Worm (Caenorhabditis elegans): ENCODE results near the gene F10D7.10.

Gene F10D7.10

DNA sequence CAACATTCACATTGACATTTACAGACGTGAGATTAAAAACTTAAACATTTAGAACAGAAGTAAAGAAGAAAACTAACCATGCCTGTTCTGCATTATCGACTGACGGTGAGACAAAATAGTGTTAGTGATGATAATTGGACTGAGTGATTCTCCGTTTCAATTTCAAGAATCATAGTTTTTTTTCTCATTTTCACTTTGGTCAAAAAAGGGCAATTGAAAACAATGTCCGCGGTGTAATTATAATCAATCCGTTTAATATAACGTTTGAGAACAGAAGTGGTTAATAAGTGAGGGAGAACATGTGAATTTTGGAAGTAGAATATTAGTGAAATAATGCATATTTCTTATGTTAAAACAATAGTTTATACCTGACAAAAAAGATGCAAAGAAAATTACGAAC is at the start of gene F10D7.10:
Gene F10D7.10, minus strand, starts transcription at position 101 of the 400 bp plus-strand sequence.
- TF ChIP-seq nhr-21 (tag; optimal IDR thresholded peaks at IDR 0.05), result no peak
- TF ChIP-seq aly-2 (tag; optimal IDR thresholded peaks at IDR 0.05), result no peak
- no peak for TF ChIP-seq nhr-10 (tag; optimal IDR thresholded peaks at IDR 0.05)
- TF ChIP-seq nhr-6 (tag; optimal IDR thresholded peaks at IDR 0.05), result no peak
- no peak for TF ChIP-seq lin-11 (tag; optimal IDR thresholded peaks at IDR 0.05)
- no peak for TF ChIP-seq lin-13 (GFP tag; optimal IDR thresholded peaks at IDR 0.05)
- TF ChIP-seq lsy-2 (tag; optimal IDR thresholded peaks at IDR 0.05), result no peak
- TF ChIP-seq ztf-11 (tag; optimal IDR thresholded peaks at IDR 0.05), result no peak
- no peak for TF ChIP-seq nhr-12 (tag; optimal IDR thresholded peaks at IDR 0.05)
- no peak for TF ChIP-seq ztf-4 (tag; optimal IDR thresholded peaks at IDR 0.05)
- no peak for TF ChIP-seq blmp-1 (tag; optimal IDR thresholded peaks at IDR 0.05; ENCODE audit: insufficient read depth)
- TF ChIP-seq zag-1 (tag; optimal IDR thresholded peaks at IDR 0.05), result no peak
- no peak for TF ChIP-seq sem-4 (tag; optimal IDR thresholded peaks at IDR 0.05)
- no peak for TF ChIP-seq ceh-82 (tag; optimal IDR thresholded peaks at IDR 0.05)
- TF ChIP-seq mab-5 (tag; optimal IDR thresholded peaks at IDR 0.05), result no peak
- TF ChIP-seq unc-55 (GFP tag; optimal IDR thresholded peaks at IDR 0.05), result no peak
- TF ChIP-seq nhr-237 (tag; optimal IDR thresholded peaks at IDR 0.05), result no peak

DNA sequence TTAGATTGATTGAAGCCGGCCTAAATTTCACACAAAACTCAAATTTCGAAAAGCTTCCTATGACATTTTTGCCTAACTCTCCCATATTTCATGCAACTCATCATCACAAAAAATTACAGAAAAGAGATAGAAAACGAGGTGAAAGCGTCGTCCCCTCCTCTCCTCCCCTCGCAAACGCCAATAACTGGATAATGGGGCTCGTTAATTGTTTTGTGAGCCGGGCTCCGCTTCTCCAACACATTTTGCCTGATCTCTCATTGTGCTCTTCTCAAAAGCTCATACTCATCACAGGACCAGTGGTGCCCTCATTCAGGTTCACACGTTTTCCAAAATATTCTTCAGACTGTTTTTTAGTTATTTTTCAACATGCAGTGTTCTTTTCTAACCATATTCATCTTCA is 49.2 kb upstream of the F10D7.10 start, which contains the start of gene pbo-6:
Gene pbo-6, plus strand, starts transcription at position 240 of the 400 bp plus-strand sequence.
- TF ChIP-seq ceh-16 (tag; optimal IDR thresholded peaks at IDR 0.05), result no peak
- no peak for TF ChIP-seq Y55F3AM.14 (GFP tag; optimal IDR thresholded peaks at IDR 0.05)
- TF ChIP-seq ZK546.5 (tag; optimal IDR thresholded peaks at IDR 0.05), result no peak
- TF ChIP-seq unc-62 (GFP tag; optimal IDR thresholded peaks at IDR 0.05), result no peak
- TF ChIP-seq fos-1 (tag; optimal IDR thresholded peaks at IDR 0.05), result no peak
- no peak for TF ChIP-seq blmp-1 (tag; optimal IDR thresholded peaks at IDR 0.05; ENCODE audit: insufficient read depth)
- no peak for TF ChIP-seq elt-3 (tag; optimal IDR thresholded peaks at IDR 0.05)
- no peak for TF ChIP-seq nhr-21 (tag; optimal IDR thresholded peaks at IDR 0.05)
- no peak for TF ChIP-seq nhr-129 (tag; optimal IDR thresholded peaks at IDR 0.05)
- no peak for TF ChIP-seq mdl-1 (tag; optimal IDR thresholded peaks at IDR 0.05)
- TF ChIP-seq ztf-11 (tag; optimal IDR thresholded peaks at IDR 0.05), result no peak
- no peak for TF ChIP-seq zag-1 (tag; optimal IDR thresholded peaks at IDR 0.05)
- TF ChIP-seq F13H6.1 (tag; optimal IDR thresholded peaks at IDR 0.05), result no peak
- TF ChIP-seq alr-1 (tag; optimal IDR thresholded peaks at IDR 0.05), result no peak
- TF ChIP-seq lsy-2 (tag; optimal IDR thresholded peaks at IDR 0.05), result no peak
- TF ChIP-seq nhr-23 (tag; optimal IDR thresholded peaks at IDR 0.05), result no peak
- no peak for TF ChIP-seq sem-4 (tag; optimal IDR thresholded peaks at IDR 0.05)

DNA sequence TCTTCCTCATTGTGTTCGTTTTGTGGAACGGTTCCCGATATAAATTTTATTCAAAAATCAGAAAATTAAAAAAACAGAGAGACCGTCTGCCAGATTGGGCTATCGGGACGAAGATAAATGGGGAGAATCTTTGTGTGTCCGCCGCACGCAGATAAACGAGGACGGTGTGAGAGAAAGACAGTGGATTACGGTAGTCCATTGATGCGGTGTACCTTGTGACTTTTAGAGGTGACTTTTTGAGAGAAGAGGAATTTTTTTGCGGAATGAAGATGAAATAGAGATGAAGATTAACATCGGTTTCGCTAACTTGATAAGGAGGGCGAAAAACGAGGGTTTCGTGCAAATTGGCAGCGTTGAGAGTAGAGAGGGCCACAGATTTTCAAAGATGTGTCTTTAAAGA is 48.2 kb upstream of the F10D7.10 start:
- TF ChIP-seq nhr-23 (tag; optimal IDR thresholded peaks at IDR 0.05) (no peak), crh-2 (tag; optimal IDR thresholded peaks at IDR 0.05) (peak; percentile 5), nhr-21 (tag; optimal IDR thresholded peaks at IDR 0.05) (peak; percentile 54), elt-1 (tag; optimal IDR thresholded peaks at IDR 0.05) (peak; percentile 80), unc-55 (GFP tag; optimal IDR thresholded peaks at IDR 0.05) (no peak), fos-1 (tag; optimal IDR thresholded peaks at IDR 0.05) (peak; percentile 7), sma-3 (GFP tag; optimal IDR thresholded peaks at IDR 0.05) (peak; percentile 66), alr-1 (tag; optimal IDR thresholded peaks at IDR 0.05) (no peak), skn-1 (tag; optimal IDR thresholded peaks at IDR 0.05) (no peak), nhr-129 (tag; optimal IDR thresholded peaks at IDR 0.05) (peak; percentile 30), lsy-2 (tag; optimal IDR thresholded peaks at IDR 0.05) (peak in 1 of 2 experiments; percentile 85), nhr-6 (tag; optimal IDR thresholded peaks at IDR 0.05) (peak; percentile 41), zag-1 (tag; optimal IDR thresholded peaks at IDR 0.05) (no peak), unc-39 (tag; optimal IDR thresholded peaks at IDR 0.05) (no peak), elt-3 (tag; optimal IDR thresholded peaks at IDR 0.05) (no peak), sem-4 (tag; optimal IDR thresholded peaks at IDR 0.05) (peak; percentile 18), sma-9 (GFP tag; optimal IDR thresholded peaks at IDR 0.05) (peak; percentile 77), sma-9 (tag; optimal IDR thresholded peaks at IDR 0.05) (no peak), ztf-1 (GFP tag; conservative IDR thresholded peaks at IDR 0.05) (no peak), gmeb-1 (tag; optimal IDR thresholded peaks at IDR 0.05) (peak; percentile 19), Y55F3AM.14 (GFP tag; optimal IDR thresholded peaks at IDR 0.05) (no peak), nhr-25 (tag; optimal IDR thresholded peaks at IDR 0.05) (peak; percentile 47), ceh-16 (tag; optimal IDR thresholded peaks at IDR 0.05) (peak; percentile 78), blmp-1 (tag; optimal IDR thresholded peaks at IDR 0.05; ENCODE audit: insufficient read depth) (peak; percentile 12)
